Worm (Caenorhabditis elegans): ENCODE results near the gene msp-55.

ce11 chrIV:5012241-5012640 is 43.6 kb downstream of the msp-55 start, which contains the start of gene srm-1:
- TF ChIP-seq elt-3 (tag; optimal IDR thresholded peaks at IDR 0.05) (no peak), lsy-2 (tag; optimal IDR thresholded peaks at IDR 0.05) (no peak), unc-62 (GFP tag; optimal IDR thresholded peaks at IDR 0.05) (no peak), mep-1 (tag; optimal IDR thresholded peaks at IDR 0.05) (no peak), nhr-28 (tag; optimal IDR thresholded peaks at IDR 0.05) (no peak), ceh-43 (GFP tag; optimal IDR thresholded peaks at IDR 0.05) (no peak), lin-32 (GFP tag; optimal IDR thresholded peaks at IDR 0.05) (no peak)
